Fruit fly (Drosophila melanogaster) whole organism, pupa: ENCODE measurements around the gene CG8564.

ENCODE experiments used
- CG10348 ChIP-seq: fragments of 200-800 bp; sonication (Bioruptor generic); IDR thresholded peaks from 2 replicates; pipeline ENCODE4 v1.3.6; 2022; ENCODE audit warnings: missing biosample characterization, missing genetic modification characterization
- CG12605 ChIP-seq: fragments of 200-800 bp; sonication (Bioruptor generic); IDR thresholded peaks from 2 replicates; pipeline ENCODE4 v1.3.6; 2022; ENCODE audit warnings: missing biosample characterization, missing genetic modification characterization
- CG13204 ChIP-seq: fragments of 200-800 bp; sonication (Bioruptor generic); optimal IDR thresholded peaks from 2 replicates; lab custom pipeline; 2018; ENCODE audit warnings: missing biosample characterization, mild to moderate bottlenecking, missing genetic modification characterization, moderate library complexity
- CG14655 ChIP-seq: fragments of 200-800 bp; sonication (Bioruptor generic); optimal IDR thresholded peaks from 3 replicates; lab custom pipeline; 2017; ENCODE audit warnings: mild to moderate bottlenecking, missing biosample characterization, missing genetic modification reagents, missing genetic modification characterization
- CG15710 ChIP-seq: fragments of 200-800 bp; sonication (Bioruptor generic); optimal IDR thresholded peaks from 2 replicates; lab custom pipeline; 2018; ENCODE audit warnings: missing biosample characterization, mild to moderate bottlenecking, missing genetic modification characterization, moderate library complexity
- CG17806 ChIP-seq: fragments of 200-800 bp; sonication (Bioruptor generic); optimal IDR thresholded peaks from 2 replicates; lab custom pipeline; 2018; ENCODE audit warnings: missing biosample characterization, mild to moderate bottlenecking, missing genetic modification characterization, moderate library complexity
- CG32121 ChIP-seq: fragments of 200-800 bp; sonication (Bioruptor generic); IDR thresholded peaks from 2 replicates; pipeline ENCODE4 v1.3.6; 2022; ENCODE audit warnings: missing biosample characterization, missing genetic modification characterization
- CG34367 ChIP-seq: fragments of 200-800 bp; sonication (Bioruptor generic); optimal IDR thresholded peaks from 2 replicates; lab custom pipeline; 2018; ENCODE audit warnings: missing biosample characterization, mild to moderate bottlenecking, missing genetic modification characterization
- CG4496 ChIP-seq: fragments of 200-800 bp; sonication (Bioruptor generic); IDR thresholded peaks from 3 replicates; pipeline ENCODE4 v1.3.6; 2022; ENCODE audit warnings: missing biosample characterization, missing genetic modification characterization
- CG8159 ChIP-seq: fragments of 200-800 bp; sonication (Bioruptor generic); optimal IDR thresholded peaks from 3 replicates; lab custom pipeline; 2018; ENCODE audit warnings: missing biosample characterization, mild to moderate bottlenecking, missing genetic modification characterization, moderate library complexity
- CG8301 ChIP-seq: fragments of 200-800 bp; sonication (Bioruptor generic); optimal IDR thresholded peaks from 2 replicates; lab custom pipeline; 2018; ENCODE audit warnings: missing biosample characterization, mild to moderate bottlenecking, missing genetic modification characterization
- CG9948 ChIP-seq: fragments of 200-800 bp; sonication (Bioruptor generic); optimal IDR thresholded peaks from 2 replicates; lab custom pipeline; 2018; ENCODE audit warnings: missing biosample characterization, mild to moderate bottlenecking, missing genetic modification characterization, moderate library complexity
- D1 ChIP-seq: fragments of 200-800 bp; sonication (Bioruptor generic); optimal IDR thresholded peaks from 2 replicates; lab custom pipeline; 2018; ENCODE audit warnings: missing biosample characterization, mild to moderate bottlenecking, missing genetic modification characterization, moderate library complexity
- EcR ChIP-seq: fragments of 200-800 bp; sonication (Bioruptor generic); optimal IDR thresholded peaks from 3 replicates; lab custom pipeline; 2019; ENCODE audit warnings: missing biosample characterization, missing genetic modification characterization, mild to moderate bottlenecking, moderate library complexity, missing genetic modification reagents
- Ets98B ChIP-seq: fragments of 200-800 bp; sonication (Bioruptor generic); IDR thresholded peaks from 2 replicates; pipeline ENCODE4 v1.3.6; 2022; ENCODE audit warnings: missing biosample characterization, missing genetic modification characterization
- Pif1A ChIP-seq: fragments of 200-800 bp; sonication (Bioruptor generic); optimal IDR thresholded peaks from 3 replicates; lab custom pipeline; 2016; ENCODE audit warnings: missing biosample characterization, missing genetic modification characterization
- Pif1B ChIP-seq: fragments of 200-800 bp; sonication (Bioruptor generic); optimal IDR thresholded peaks from 3 replicates; lab custom pipeline; 2016; ENCODE audit warnings: missing biosample characterization, missing genetic modification characterization
- Snoo ChIP-seq: fragments of 200-800 bp; sonication (Bioruptor generic); optimal IDR thresholded peaks from 3 replicates; lab custom pipeline; 2017; ENCODE audit warnings: missing biosample characterization, mild to moderate bottlenecking, missing genetic modification characterization, inconsistent platforms
- fd96Ca ChIP-seq: fragments of 200-800 bp; sonication (Bioruptor generic); IDR thresholded peaks from 3 replicates; pipeline ENCODE4 v1.3.6; 2022; ENCODE audit warnings: missing biosample characterization, missing genetic modification characterization
- gl ChIP-seq: fragments of 200-800 bp; sonication (Bioruptor generic); optimal IDR thresholded peaks from 2 replicates; lab custom pipeline; 2018; ENCODE audit warnings: missing biosample characterization, mild to moderate bottlenecking, missing genetic modification characterization
- rn ChIP-seq: fragments of 200-800 bp; sonication (Bioruptor generic); IDR thresholded peaks from 2 replicates; pipeline ENCODE4 v1.3.6; 2022; ENCODE audit warnings: missing biosample characterization, missing genetic modification characterization

CG8564 gene

DNA sequence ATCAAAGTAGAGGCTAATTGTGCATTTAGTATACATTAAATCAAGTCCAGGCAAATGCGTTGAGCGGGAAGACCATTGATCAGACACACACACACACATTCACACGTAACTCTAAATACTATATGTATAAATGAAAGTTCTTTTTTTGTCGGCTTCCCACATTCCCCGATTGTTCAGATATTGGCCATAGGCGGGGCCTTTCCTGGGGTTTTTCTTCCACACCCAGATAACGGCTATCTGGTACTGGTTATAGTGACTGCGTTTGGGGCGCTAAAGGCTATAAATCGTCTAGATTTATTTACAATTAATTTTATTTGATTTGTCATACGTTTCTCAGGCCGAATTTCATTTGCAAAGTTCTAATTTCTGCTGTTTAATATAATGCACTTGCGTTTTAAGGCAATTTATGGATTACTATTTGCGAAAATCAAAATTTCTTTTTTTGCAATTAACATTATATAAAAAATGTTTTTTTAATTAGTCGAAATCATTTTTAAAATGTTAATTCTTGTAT lies 45.2 kb upstream of the CG8564 start:
- no peak for TF ChIP-seq CG4496
- TF ChIP-seq, all 21 proteins: peak for 0

DNA sequence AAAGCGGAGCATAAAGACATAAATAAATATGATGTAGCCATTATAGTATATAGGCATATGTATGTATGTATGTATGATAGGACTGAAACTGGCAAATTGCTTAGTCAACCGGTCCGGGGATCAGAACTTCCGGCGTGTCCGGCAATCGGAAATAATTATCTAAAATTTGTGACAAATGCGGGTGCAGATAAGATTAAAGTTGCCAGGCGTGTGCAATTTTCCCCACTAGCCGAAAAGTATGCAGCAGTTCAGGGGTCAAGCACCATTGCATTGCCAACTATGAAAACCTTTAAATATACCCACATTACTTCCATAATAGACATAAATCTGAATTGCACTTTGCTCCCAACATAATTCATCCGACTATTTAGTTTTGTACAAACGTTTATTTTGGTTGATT lies 44.6 kb upstream of the CG8564 start:
- TF ChIP-seq CG15710 (tag; lab: Kevin White, UChicago), result no peak
- TF ChIP-seq CG34367 (tag; lab: Kevin White, UChicago), result no peak
- no peak for TF ChIP-seq CG12605 (GFP tag; lab: Robert Waterston, UW)
- no peak for TF ChIP-seq CG8159 (tag; lab: Kevin White, UChicago)
- no peak for TF ChIP-seq gl (tag; lab: Kevin White, UChicago)
- TF ChIP-seq fd96Ca (GFP tag; lab: Robert Waterston, UW), result no peak
- no peak for TF ChIP-seq CG4496
- TF ChIP-seq Pif1B, result no peak
- TF ChIP-seq CG10348, result no peak
- TF ChIP-seq Ets98B (GFP tag; lab: Robert Waterston, UW), result no peak

DNA sequence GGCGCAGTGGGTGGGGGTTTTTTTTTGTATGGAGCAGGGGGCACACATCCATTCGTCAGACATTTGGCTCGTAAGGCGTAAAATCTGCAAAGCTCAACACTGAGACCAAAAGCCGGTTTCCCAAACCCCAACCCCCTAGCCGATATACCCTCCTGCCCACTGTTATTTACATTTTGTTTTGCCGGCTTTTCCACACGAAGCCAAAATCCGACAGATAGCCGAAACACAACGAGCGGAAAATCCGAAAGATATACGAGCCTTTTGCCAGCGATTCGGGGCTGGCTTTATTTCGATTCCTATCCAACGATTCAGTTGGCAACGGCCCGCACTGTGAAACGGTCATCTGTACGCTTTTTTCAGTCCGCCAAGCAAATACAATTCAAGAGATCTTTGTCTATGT lies 35.8 kb upstream of the CG8564 start, which contains the start of gene CG42458:
CG42458 (plus strand) TSS at position 311 of the 400 bp plus-strand sequence.
- TF ChIP-seq CG8159 (tag; lab: Kevin White, UChicago) (no peak), Ets98B (GFP tag; lab: Robert Waterston, UW) (0 out of 2 replicates have a peak, but pooled peaks have one; percentile 37), CG9948 (tag; lab: Kevin White, UChicago) (no peak), CG17806 (tag; lab: Kevin White, UChicago) (no peak), CG12605 (GFP tag; lab: Robert Waterston, UW) (no peak), CG4496 (peak; percentile 64; the same call in 1 of the 3 replicates)

DNA sequence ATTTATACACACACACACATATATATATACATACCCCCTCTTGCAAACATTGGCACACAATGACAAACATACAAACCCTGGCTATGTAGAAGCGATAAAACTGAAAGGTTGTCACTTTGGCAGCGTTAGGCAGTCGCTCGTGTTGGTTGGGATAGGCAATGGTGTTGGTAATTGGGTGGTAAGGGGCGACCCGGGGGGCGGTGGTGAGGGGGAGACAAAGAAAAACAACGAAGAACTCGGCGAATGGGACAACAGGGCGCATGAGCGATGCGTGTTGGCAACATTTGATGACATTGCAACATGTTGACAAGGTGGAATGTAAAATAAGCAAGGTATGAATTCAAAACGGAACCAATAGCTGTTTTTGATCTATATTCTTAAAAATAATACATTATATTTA lies 34.9 kb upstream of the CG8564 start:
- TF ChIP-seq CG15710 (tag; lab: Kevin White, UChicago), result no peak
- TF ChIP-seq rn (GFP tag; lab: Robert Waterston, UW), result no peak
- TF ChIP-seq D1 (tag; lab: Kevin White, UChicago), result no peak
- TF ChIP-seq CG32121 (GFP tag; lab: Robert Waterston, UW), result no peak
- no peak for TF ChIP-seq CG12605 (GFP tag; lab: Robert Waterston, UW)
- TF ChIP-seq Pif1A, result no peak
- no peak for TF ChIP-seq CG4496
- no peak for TF ChIP-seq gl (tag; lab: Kevin White, UChicago)
- no peak for TF ChIP-seq Ets98B (GFP tag; lab: Robert Waterston, UW)
- TF ChIP-seq CG9948 (tag; lab: Kevin White, UChicago), result no peak
- no peak for TF ChIP-seq CG8301 (tag; lab: Kevin White, UChicago)
- TF ChIP-seq Pif1B, result no peak
- no peak for TF ChIP-seq Snoo (tag; lab: Kevin White, UChicago)
- TF ChIP-seq, all 21 proteins: peak for 0

DNA sequence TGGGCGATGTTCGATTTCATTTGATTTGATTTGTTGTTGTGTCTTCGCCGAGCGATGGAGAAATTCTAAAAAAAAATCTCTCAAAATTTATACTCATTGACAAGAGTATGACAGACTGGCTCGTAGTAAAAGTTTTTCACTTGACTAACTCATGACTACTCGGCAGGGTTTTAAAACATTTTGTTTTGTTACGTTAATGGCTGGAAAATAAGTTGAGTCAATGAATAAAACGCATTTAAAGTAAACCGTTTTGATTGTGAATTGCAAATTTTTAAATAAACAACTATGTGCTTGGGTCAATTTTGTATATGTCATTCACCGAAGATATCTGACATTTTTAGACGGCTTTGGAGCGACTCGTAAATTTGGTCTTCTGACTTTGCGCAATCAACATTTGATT lies 16.4 kb upstream of the CG8564 start, which contains the start of gene CG8560:
CG8560 (minus strand) TSS at position 101 of the 400 bp plus-strand sequence.
- TF ChIP-seq CG34367 (tag; lab: Kevin White, UChicago) (no peak), CG32121 (GFP tag; lab: Robert Waterston, UW) (no peak), CG15710 (tag; lab: Kevin White, UChicago) (no peak), Snoo (tag; lab: Kevin White, UChicago) (no peak)
- TF ChIP-seq, all 21 proteins: peak for 0

DNA sequence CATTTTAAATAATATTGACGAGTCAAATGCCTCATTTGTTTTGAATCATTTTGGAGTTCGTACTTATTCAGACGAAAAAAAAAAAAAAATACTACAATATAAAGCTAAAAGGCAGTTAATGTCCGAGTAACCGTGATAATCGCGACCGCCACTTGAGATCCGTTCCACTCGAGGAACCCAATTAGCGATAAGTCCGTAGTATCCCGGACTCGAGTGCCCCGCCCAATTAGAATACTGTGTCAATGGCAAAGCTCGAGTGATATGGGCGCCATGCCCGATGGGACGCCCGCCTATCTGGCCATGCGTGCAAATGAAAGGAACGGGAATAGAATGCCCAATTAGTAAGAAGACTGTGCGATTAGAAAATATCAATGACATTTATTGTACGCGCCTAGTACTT lies 14.3 kb upstream of the CG8564 start:
- TF ChIP-seq CG15710 (tag; lab: Kevin White, UChicago) (no peak), CG13204 (GFP tag; lab: Kevin White, UChicago) (no peak), CG12605 (GFP tag; lab: Robert Waterston, UW) (no peak), gl (tag; lab: Kevin White, UChicago) (no peak), Snoo (tag; lab: Kevin White, UChicago) (no peak), CG17806 (tag; lab: Kevin White, UChicago) (no peak), fd96Ca (GFP tag; lab: Robert Waterston, UW) (no peak), CG4496 (no peak), CG34367 (tag; lab: Kevin White, UChicago) (no peak), CG8159 (tag; lab: Kevin White, UChicago) (no peak), CG14655 (GFP tag; lab: Kevin White, UChicago) (no peak), EcR (GFP tag; lab: Kevin White, UChicago) (no peak), Pif1A (no peak), CG10348 (no peak), CG32121 (GFP tag; lab: Robert Waterston, UW) (no peak), Pif1B (no peak)

DNA sequence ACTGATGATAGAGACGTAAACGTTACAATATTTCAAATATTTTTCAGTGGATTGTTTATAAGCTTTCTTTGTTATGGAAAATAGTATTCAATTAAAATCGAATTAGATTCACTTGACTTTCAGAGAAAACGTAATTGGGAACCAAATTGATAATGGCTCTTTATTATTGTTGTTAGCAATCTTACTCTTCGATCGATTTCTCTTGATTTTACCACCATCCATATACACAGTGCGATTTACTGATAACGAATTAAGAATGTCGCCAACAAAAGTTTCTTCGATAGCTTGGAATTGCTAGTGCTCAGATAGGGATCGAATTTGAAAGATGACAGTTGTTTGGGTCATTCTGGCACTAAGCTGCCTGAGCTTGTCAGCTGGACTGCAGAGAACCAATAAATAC lies 12.1 kb upstream of the CG8564 start, which contains the start of gene CG18417:
CG18417 (plus strand) TSS at position 301 of the 400 bp plus-strand sequence.
- TF ChIP-seq CG4496, result no peak
- TF ChIP-seq CG13204 (GFP tag; lab: Kevin White, UChicago), result no peak
- no peak for TF ChIP-seq CG12605 (GFP tag; lab: Robert Waterston, UW)
- no peak for TF ChIP-seq rn (GFP tag; lab: Robert Waterston, UW)
- no peak for TF ChIP-seq Ets98B (GFP tag; lab: Robert Waterston, UW)
- TF ChIP-seq fd96Ca (GFP tag; lab: Robert Waterston, UW), result no peak
- TF ChIP-seq CG8301 (tag; lab: Kevin White, UChicago), result no peak
